Worm (Caenorhabditis elegans) whole organism, mixed stage, embryonic: ENCODE data around the gene math-44.

Source experiments
- blmp-1 ChIP-seq: fragments of 150-350 bp; optimal IDR thresholded peaks from 2 replicates; lab custom pipeline; 2014; ENCODE audit warnings: missing biosample characterization, missing genetic modification characterization
- ces-1 ChIP-seq: fragments of 150-350 bp; optimal IDR thresholded peaks from 2 replicates; lab custom pipeline; 2014; ENCODE audit warnings: missing biosample characterization, missing genetic modification reagents, missing genetic modification characterization
- elt-1 ChIP-seq: sonication (generic microtip); optimal IDR thresholded peaks from 2 replicates; lab custom pipeline; 2017; ENCODE audit warnings: missing genetic modification characterization, mild to moderate bottlenecking, missing compliant biosample characterization, antibody characterized with exemption, moderate library complexity, borderline replicate concordance; ENCODE audit not compliant: insufficient read depth
- elt-3 ChIP-seq: fragments of 150-350 bp; optimal IDR thresholded peaks from 2 replicates; lab custom pipeline; 2014; ENCODE audit warnings: missing biosample characterization, missing genetic modification characterization
- lsy-2 ChIP-seq: fragments of 150-350 bp; optimal IDR thresholded peaks from 2 replicates; lab custom pipeline; 2014; ENCODE audit warnings: missing biosample characterization, missing genetic modification characterization
- mab-5 ChIP-seq: fragments of 150-350 bp; optimal IDR thresholded peaks from 2 replicates; lab custom pipeline; 2014; ENCODE audit warnings: missing biosample characterization, missing genetic modification characterization
- mls-2 ChIP-seq: sonication (generic microtip); optimal IDR thresholded peaks from 2 replicates; lab custom pipeline; 2016; ENCODE audit warnings: mild to moderate bottlenecking, missing genetic modification characterization, moderate library complexity, missing compliant biosample characterization
- nhr-12 ChIP-seq: fragments of 150-350 bp; optimal IDR thresholded peaks from 2 replicates; lab custom pipeline; 2014; ENCODE audit warnings: missing biosample characterization, missing genetic modification characterization
- nhr-28 ChIP-seq: fragments of 150-350 bp; optimal IDR thresholded peaks from 2 replicates; lab custom pipeline; 2014; ENCODE audit warnings: missing biosample characterization, missing genetic modification characterization
- sem-2 ChIP-seq: fragments of 200-800 bp; sonication (Bioruptor generic); optimal IDR thresholded peaks from 2 replicates; lab custom pipeline; 2018; ENCODE audit warnings: mild to moderate bottlenecking, missing genetic modification characterization, missing compliant biosample characterization
- snpc-4 ChIP-seq: fragments of 150-350 bp; optimal IDR thresholded peaks from 2 replicates; lab custom pipeline; 2014; ENCODE audit warnings: missing biosample characterization, missing genetic modification characterization
- unc-120 ChIP-seq: sonication (generic microtip); optimal IDR thresholded peaks from 2 replicates; lab custom pipeline; 2017; ENCODE audit warnings: missing genetic modification characterization, missing compliant biosample characterization; ENCODE audit not compliant: poor library complexity, severe bottlenecking
- unc-39 ChIP-seq: fragments of 150-350 bp; optimal IDR thresholded peaks from 2 replicates; lab custom pipeline; 2014; ENCODE audit warnings: missing biosample characterization, missing genetic modification characterization
- unc-62 ChIP-seq: fragments of 150-350 bp; optimal IDR thresholded peaks from 2 replicates; lab custom pipeline; 2014; ENCODE audit warnings: missing biosample characterization, missing genetic modification reagents, missing genetic modification characterization

DNA sequence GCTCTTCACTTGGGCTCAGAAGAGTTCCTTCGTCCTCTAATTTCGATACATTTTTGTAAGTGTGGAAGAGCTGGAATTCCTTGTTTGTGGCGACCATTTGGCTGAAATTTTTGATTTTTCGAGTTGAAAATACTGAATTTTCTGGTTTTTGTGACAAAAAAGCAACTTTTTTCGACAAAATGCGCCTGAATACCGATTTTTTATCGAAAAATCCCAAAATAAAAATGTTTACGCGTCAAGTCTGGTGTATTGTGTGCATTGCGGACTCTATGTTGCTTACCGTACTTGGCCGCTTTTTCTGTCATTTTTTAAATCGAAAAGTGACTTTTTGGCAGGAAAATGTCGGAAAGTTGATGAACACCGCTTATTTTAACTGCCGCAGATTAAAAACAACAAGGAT, 41.3 kb downstream of the math-44 start, which contains the start of gene bath-3:
- TF ChIP-seq ces-1 (GFP tag; lab: Kevin White, UChicago) (no peak), snpc-4 (tag; lab: Kevin White, UChicago) (no peak), unc-62 (GFP tag; lab: Kevin White, UChicago) (no peak), unc-39 (no peak), elt-3 (tag; lab: Kevin White, UChicago) (no peak), nhr-28 (no peak), elt-1 (tag; lab: Kevin White, UChicago) (no peak), sem-2 (GFP tag; lab: Kevin White, UChicago) (no peak), nhr-12 (tag; lab: Kevin White, UChicago) (no peak), mls-2 (tag; lab: Kevin White, UChicago) (no peak), lsy-2 (tag; lab: Kevin White, UChicago) (no peak), blmp-1 (tag; lab: Kevin White, UChicago) (no peak), mab-5 (tag; lab: Kevin White, UChicago) (no peak), unc-120 (tag; lab: Kevin White, UChicago) (no peak)
